Worm (Caenorhabditis elegans) whole organism, mixed stage, embryonic: ENCODE results near the gene C25G4.8.

ENCODE experiments used
- M03D4.4 ChIP-seq: sonication (generic microtip); optimal IDR thresholded peaks from 2 replicates; lab custom pipeline; 2017; ENCODE audit warnings: mild to moderate bottlenecking, missing genetic modification characterization, missing compliant biosample characterization
- bed-3 ChIP-seq: fragments of 200-800 bp; sonication (Bioruptor generic); optimal IDR thresholded peaks from 3 replicates; lab custom pipeline; 2018; ENCODE audit warnings: mild to moderate bottlenecking, missing genetic modification characterization, moderate library complexity, missing compliant biosample characterization
- blmp-1 ChIP-seq: fragments of 150-350 bp; optimal IDR thresholded peaks from 2 replicates; lab custom pipeline; 2014; ENCODE audit warnings: missing biosample characterization, missing genetic modification characterization
- ceh-39 ChIP-seq: fragments of 150-350 bp; optimal IDR thresholded peaks from 2 replicates; lab custom pipeline; 2014; ENCODE audit warnings: missing biosample characterization, missing genetic modification characterization
- ceh-43 ChIP-seq: fragments of 200-800 bp; sonication (Bioruptor generic); optimal IDR thresholded peaks from 2 replicates; lab custom pipeline; 2018; ENCODE audit warnings: mild to moderate bottlenecking, missing genetic modification characterization, moderate library complexity, missing compliant biosample characterization
- ces-1 ChIP-seq: fragments of 150-350 bp; optimal IDR thresholded peaks from 2 replicates; lab custom pipeline; 2014; ENCODE audit warnings: missing biosample characterization, missing genetic modification reagents, missing genetic modification characterization
- cnd-1 ChIP-seq: fragments of 200-800 bp; sonication (Bioruptor generic); optimal IDR thresholded peaks from 2 replicates; lab custom pipeline; 2018; ENCODE audit warnings: mild to moderate bottlenecking, missing genetic modification characterization, missing compliant biosample characterization
- drap-1 ChIP-seq: fragments of 200-800 bp; sonication (Bioruptor generic); optimal IDR thresholded peaks from 3 replicates; lab custom pipeline; 2018; ENCODE audit warnings: mild to moderate bottlenecking, missing genetic modification characterization, missing compliant biosample characterization
- elt-1 ChIP-seq: sonication (generic microtip); optimal IDR thresholded peaks from 2 replicates; lab custom pipeline; 2017; ENCODE audit warnings: missing genetic modification characterization, mild to moderate bottlenecking, missing compliant biosample characterization, antibody characterized with exemption, moderate library complexity, borderline replicate concordance; ENCODE audit not compliant: insufficient read depth
- elt-3 ChIP-seq: fragments of 150-350 bp; optimal IDR thresholded peaks from 2 replicates; lab custom pipeline; 2014; ENCODE audit warnings: missing biosample characterization, missing genetic modification characterization
- flh-1 ChIP-seq: fragments of 200-800 bp; sonication (Bioruptor generic); optimal IDR thresholded peaks from 2 replicates; lab custom pipeline; 2018; ENCODE audit warnings: mild to moderate bottlenecking, missing genetic modification characterization, moderate library complexity, missing compliant biosample characterization
- ham-2 ChIP-seq: fragments of 200-800 bp; sonication (Bioruptor generic); optimal IDR thresholded peaks from 2 replicates; lab custom pipeline; 2018; ENCODE audit warnings: mild to moderate bottlenecking, missing genetic modification characterization, missing compliant biosample characterization
- hlh-1 ChIP-seq: fragments of 150-350 bp; optimal IDR thresholded peaks from 2 replicates; lab custom pipeline; 2014; ENCODE audit warnings: missing biosample characterization, missing genetic modification reagents, missing genetic modification characterization
- lin-13 ChIP-seq: fragments of 150-350 bp; optimal IDR thresholded peaks from 2 replicates; lab custom pipeline; 2014; ENCODE audit warnings: missing biosample characterization, missing genetic modification characterization
- lsy-2 ChIP-seq: fragments of 150-350 bp; optimal IDR thresholded peaks from 2 replicates; lab custom pipeline; 2014; ENCODE audit warnings: missing biosample characterization, missing genetic modification characterization
- mep-1 ChIP-seq: fragments of 150-350 bp; optimal IDR thresholded peaks from 2 replicates; lab custom pipeline; 2017; ENCODE audit warnings: missing biosample characterization, missing genetic modification reagents, missing genetic modification characterization, inconsistent platforms
- mls-2 ChIP-seq: sonication (generic microtip); optimal IDR thresholded peaks from 2 replicates; lab custom pipeline; 2016; ENCODE audit warnings: mild to moderate bottlenecking, missing genetic modification characterization, moderate library complexity, missing compliant biosample characterization
- nhr-12 ChIP-seq: fragments of 150-350 bp; optimal IDR thresholded peaks from 2 replicates; lab custom pipeline; 2014; ENCODE audit warnings: missing biosample characterization, missing genetic modification characterization
- nhr-2 ChIP-seq: fragments of 150-350 bp; optimal IDR thresholded peaks from 2 replicates; lab custom pipeline; 2014; ENCODE audit warnings: missing biosample characterization, missing genetic modification characterization
- nhr-237 ChIP-seq: fragments of 150-350 bp; optimal IDR thresholded peaks from 2 replicates; lab custom pipeline; 2014; ENCODE audit warnings: missing biosample characterization, missing genetic modification characterization
- nhr-28 ChIP-seq: fragments of 150-350 bp; optimal IDR thresholded peaks from 2 replicates; lab custom pipeline; 2014; ENCODE audit warnings: missing biosample characterization, missing genetic modification characterization
- nhr-76 ChIP-seq: sonication (generic microtip); optimal IDR thresholded peaks from 2 replicates; lab custom pipeline; 2017; ENCODE audit warnings: missing biosample characterization, missing genetic modification characterization
- sem-2 ChIP-seq: fragments of 200-800 bp; sonication (Bioruptor generic); optimal IDR thresholded peaks from 2 replicates; lab custom pipeline; 2018; ENCODE audit warnings: mild to moderate bottlenecking, missing genetic modification characterization, missing compliant biosample characterization
- snpc-4 ChIP-seq: fragments of 150-350 bp; optimal IDR thresholded peaks from 2 replicates; lab custom pipeline; 2014; ENCODE audit warnings: missing biosample characterization, missing genetic modification characterization
- sptf-1 ChIP-seq: sonication (generic microtip); optimal IDR thresholded peaks from 2 replicates; lab custom pipeline; 2017; ENCODE audit warnings: mild to moderate bottlenecking, missing genetic modification characterization, moderate library complexity, missing compliant biosample characterization
- tbx-8 ChIP-seq: fragments of 200-800 bp; sonication (Bioruptor generic); optimal IDR thresholded peaks from 2 replicates; lab custom pipeline; 2018; ENCODE audit warnings: mild to moderate bottlenecking, missing genetic modification characterization, moderate library complexity, missing compliant biosample characterization
- unc-120 ChIP-seq: sonication (generic microtip); optimal IDR thresholded peaks from 2 replicates; lab custom pipeline; 2017; ENCODE audit warnings: missing genetic modification characterization, missing compliant biosample characterization; ENCODE audit not compliant: poor library complexity, severe bottlenecking
- unc-39 ChIP-seq: fragments of 150-350 bp; optimal IDR thresholded peaks from 2 replicates; lab custom pipeline; 2014; ENCODE audit warnings: missing biosample characterization, missing genetic modification characterization
- unc-62 ChIP-seq: fragments of 150-350 bp; optimal IDR thresholded peaks from 2 replicates; lab custom pipeline; 2014; ENCODE audit warnings: missing biosample characterization, missing genetic modification reagents, missing genetic modification characterization
- zip-8 ChIP-seq: fragments of 150-350 bp; optimal IDR thresholded peaks from 2 replicates; lab custom pipeline; 2014; ENCODE audit warnings: missing biosample characterization, missing genetic modification characterization
- ztf-11 ChIP-seq: fragments of 150-350 bp; optimal IDR thresholded peaks from 2 replicates; lab custom pipeline; 2014; ENCODE audit warnings: missing biosample characterization, missing genetic modification characterization

C25G4.8 gene

ce11 chrIV:12445463-12445934, 17.8 kb downstream of the C25G4.8 start, which contains the start of gene C25G4.3:
TSS of gene C25G4.3 (minus strand) at chrIV:12445884.
- TF ChIP-seq sptf-1, result no peak
- TF ChIP-seq ztf-11 (tag; lab: Kevin White, UChicago), result no peak
- no peak for TF ChIP-seq ces-1
- TF ChIP-seq sem-2 (GFP tag; lab: Kevin White, UChicago), result no peak
- TF ChIP-seq nhr-12 (tag; lab: Kevin White, UChicago), result no peak
- no peak for TF ChIP-seq unc-62 (GFP tag; lab: Kevin White, UChicago)
- no peak for TF ChIP-seq flh-1
- TF ChIP-seq mls-2 (tag; lab: Kevin White, UChicago), result no peak
- no peak for TF ChIP-seq nhr-237 (tag; lab: Kevin White, UChicago)
- no peak for TF ChIP-seq lin-13
- TF ChIP-seq snpc-4 (tag; lab: Kevin White, UChicago), result no peak
- TF ChIP-seq nhr-28, result no peak
- no peak for TF ChIP-seq M03D4.4
- no peak for TF ChIP-seq cnd-1 (tag; lab: Kevin White, UChicago)
- no peak for TF ChIP-seq elt-1 (tag; lab: Kevin White, UChicago)
- TF ChIP-seq mep-1 (tag; lab: Kevin White, UChicago), result no peak
- no peak for TF ChIP-seq drap-1
- TF ChIP-seq blmp-1, result no peak
- no peak for TF ChIP-seq ham-2 (GFP tag; lab: Kevin White, UChicago)

- no peak for TF ChIP-seq ceh-43
- no peak for TF ChIP-seq lin-13
- no peak for TF ChIP-seq zip-8 (tag; lab: Kevin White, UChicago)
- no peak for TF ChIP-seq nhr-76 (tag; lab: Kevin White, UChicago)
- no peak for TF ChIP-seq hlh-1
- no peak for TF ChIP-seq ztf-11 (tag; lab: Kevin White, UChicago)
- no peak for TF ChIP-seq unc-120
- TF ChIP-seq sem-2 (GFP tag; lab: Kevin White, UChicago), result no peak
- no peak for TF ChIP-seq bed-3 (GFP tag; lab: Kevin White, UChicago)
Observed at ce11 chrIV:12443936-12444335, 19.3 kb downstream of the C25G4.8 start, which contains the start of gene C25G4.2. TSS of gene C25G4.2 (minus strand) at chrIV:12444035.

- TF ChIP-seq unc-39 (tag; lab: Kevin White, UChicago) (no peak), ces-1 (no peak)
Observed at ce11 chrIV:12441715-12442114, 21.6 kb downstream of the C25G4.8 start, which contains the start of gene C25G4.17. TSS of gene C25G4.17 (plus strand) at chrIV:12442015.

ce11 chrIV:12438359-12438758, 24.9 kb downstream of the C25G4.8 start, which contains the start of gene clec-185:
TSS of gene clec-185 (plus strand) at chrIV:12438659.
- TF ChIP-seq tbx-8 (GFP tag; lab: Kevin White, UChicago) (no peak), cnd-1 (tag; lab: Kevin White, UChicago) (no peak), nhr-2 (tag; lab: Kevin White, UChicago) (no peak), snpc-4 (tag; lab: Kevin White, UChicago) (no peak), drap-1 (no peak), lsy-2 (no peak), ztf-11 (tag; lab: Kevin White, UChicago) (no peak), M03D4.4 (no peak), unc-120 (no peak), lin-13 (no peak), sptf-1 (no peak), hlh-1 (no peak), nhr-76 (tag; lab: Kevin White, UChicago) (no peak), unc-62 (GFP tag; lab: Kevin White, UChicago) (no peak), sem-2 (GFP tag; lab: Kevin White, UChicago) (no peak), nhr-28 (no peak), elt-1 (tag; lab: Kevin White, UChicago) (no peak), nhr-12 (tag; lab: Kevin White, UChicago) (no peak)

- no peak for TF ChIP-seq M03D4.4
- TF ChIP-seq flh-1, result no peak
- TF ChIP-seq nhr-28, result no peak
- no peak for TF ChIP-seq ceh-39 (tag; lab: Kevin White, UChicago)
- TF ChIP-seq elt-3, result no peak
- no peak for TF ChIP-seq sem-2 (GFP tag; lab: Kevin White, UChicago)
- TF ChIP-seq ham-2 (GFP tag; lab: Kevin White, UChicago), result no peak
- TF ChIP-seq blmp-1, result no peak
- no peak for TF ChIP-seq zip-8 (tag; lab: Kevin White, UChicago)
- no peak for TF ChIP-seq lsy-2
- no peak for TF ChIP-seq unc-39 (tag; lab: Kevin White, UChicago)
- TF ChIP-seq tbx-8 (GFP tag; lab: Kevin White, UChicago), result no peak
- no peak for TF ChIP-seq nhr-76 (tag; lab: Kevin White, UChicago)
- TF ChIP-seq mep-1 (tag; lab: Kevin White, UChicago), result no peak
- no peak for TF ChIP-seq unc-62 (GFP tag; lab: Kevin White, UChicago)
- TF ChIP-seq cnd-1 (tag; lab: Kevin White, UChicago), result no peak
- TF ChIP-seq snpc-4 (tag; lab: Kevin White, UChicago), result no peak
- no peak for TF ChIP-seq bed-3 (GFP tag; lab: Kevin White, UChicago)
- TF ChIP-seq lin-13, result no peak
- TF ChIP-seq elt-1 (tag; lab: Kevin White, UChicago), result no peak
Observed at ce11 chrIV:12435442-12435841, 27.8 kb downstream of the C25G4.8 start, which contains the start of gene irg-4. TSS of gene irg-4 (plus strand) at chrIV:12435833.
